Worm (Caenorhabditis elegans): ENCODE data around the gene F19G12.1.
A peak's percentile ranks its signal among the peaks of the same experiment; 100 is the strongest.

Gene F19G12.1

ce11 chrX:1445696-1446095, 14.9 kb downstream of the F19G12.1 start (continued):
- no peak for TF ChIP-seq gmeb-1 (tag; optimal IDR thresholded peaks at IDR 0.05)
- no peak for TF ChIP-seq elt-3 (tag; optimal IDR thresholded peaks at IDR 0.05)
- no peak for TF ChIP-seq unc-55 (GFP tag; optimal IDR thresholded peaks at IDR 0.05)
- no peak for TF ChIP-seq fos-1 (tag; optimal IDR thresholded peaks at IDR 0.05)
- TF ChIP-seq blmp-1 (tag; optimal IDR thresholded peaks at IDR 0.05; ENCODE audit: insufficient read depth): no peak

- no peak for TF ChIP-seq aly-2 (tag; optimal IDR thresholded peaks at IDR 0.05)
- TF ChIP-seq ceh-82 (tag; optimal IDR thresholded peaks at IDR 0.05): no peak
- peak; percentile 85 for TF ChIP-seq gmeb-1 (tag; optimal IDR thresholded peaks at IDR 0.05)
- peak; percentile 86 for TF ChIP-seq lin-13 (GFP tag; optimal IDR thresholded peaks at IDR 0.05)
- TF ChIP-seq unc-62 (GFP tag; optimal IDR thresholded peaks at IDR 0.05): peak; percentile 48
- TF ChIP-seq mdl-1 (tag; optimal IDR thresholded peaks at IDR 0.05): peak; percentile 97
- peak; percentile 53 for TF ChIP-seq nhr-10 (tag; optimal IDR thresholded peaks at IDR 0.05)
- TF ChIP-seq lin-39 (tag; optimal IDR thresholded peaks at IDR 0.05): peak; percentile 36
- peak; percentile 97 for TF ChIP-seq lin-11 (tag; optimal IDR thresholded peaks at IDR 0.05)
- TF ChIP-seq ceh-16 (tag; optimal IDR thresholded peaks at IDR 0.05): peak; percentile 44
- TF ChIP-seq nhr-11 (tag; optimal IDR thresholded peaks at IDR 0.05): no peak
- TF ChIP-seq zag-1 (tag; optimal IDR thresholded peaks at IDR 0.05): peak; percentile 92
- peak; percentile 36 for TF ChIP-seq nhr-77 (tag; optimal IDR thresholded peaks at IDR 0.05)
- peak; percentile 93 for TF ChIP-seq nhr-6 (tag; optimal IDR thresholded peaks at IDR 0.05)
- peak; percentile 69 for TF ChIP-seq ZK546.5 (tag; optimal IDR thresholded peaks at IDR 0.05)
- TF ChIP-seq elt-3 (tag; optimal IDR thresholded peaks at IDR 0.05): no peak
- TF ChIP-seq snpc-4 (tag; optimal IDR thresholded peaks at IDR 0.05): peak; percentile 84
- TF ChIP-seq dmd-4 (tag; optimal IDR thresholded peaks at IDR 0.05): no peak
- peak; percentile 98 for TF ChIP-seq C34F6.9 (tag; optimal IDR thresholded peaks at IDR 0.05)
- no peak for TF ChIP-seq mbf-1 (tag; optimal IDR thresholded peaks at IDR 0.05)
- TF ChIP-seq nhr-25 (tag; optimal IDR thresholded peaks at IDR 0.05): peak; percentile 96
- TF ChIP-seq alr-1 (tag; optimal IDR thresholded peaks at IDR 0.05): no peak
- TF ChIP-seq F13H6.1 (tag; optimal IDR thresholded peaks at IDR 0.05): peak; percentile 98
- TF ChIP-seq Y55F3AM.14 (GFP tag; optimal IDR thresholded peaks at IDR 0.05): peak; percentile 60
- TF ChIP-seq sma-3 (GFP tag; optimal IDR thresholded peaks at IDR 0.05): peak; percentile 94
- TF ChIP-seq sma-9 (GFP tag; optimal IDR thresholded peaks at IDR 0.05): peak; percentile 96
- TF ChIP-seq sma-9 (tag; optimal IDR thresholded peaks at IDR 0.05): no peak
- TF ChIP-seq egl-27 (tag; optimal IDR thresholded peaks at IDR 0.05): peak; percentile 94
- peak; percentile 77 to 94 for TF ChIP-seq lsy-2 (tag; optimal IDR thresholded peaks at IDR 0.05)
- peak; percentile 92 for TF ChIP-seq mab-5 (tag; optimal IDR thresholded peaks at IDR 0.05)
- no peak for TF ChIP-seq unc-39 (tag; optimal IDR thresholded peaks at IDR 0.05)
- peak; percentile 62 for TF ChIP-seq ama-1 (optimal IDR thresholded peaks at IDR 0.05)
- TF ChIP-seq elt-1 (tag; optimal IDR thresholded peaks at IDR 0.05): no peak
- TF ChIP-seq crh-2 (tag; optimal IDR thresholded peaks at IDR 0.05): peak; percentile 94
- peak; percentile 93 for TF ChIP-seq ztf-4 (tag; optimal IDR thresholded peaks at IDR 0.05)
- no peak for TF ChIP-seq ztf-1 (GFP tag; conservative IDR thresholded peaks at IDR 0.05)
- TF ChIP-seq unc-55 (GFP tag; optimal IDR thresholded peaks at IDR 0.05): peak; percentile 97
- peak; percentile 97 for TF ChIP-seq fos-1 (tag; optimal IDR thresholded peaks at IDR 0.05)
- TF ChIP-seq nhr-21 (tag; optimal IDR thresholded peaks at IDR 0.05): peak; percentile 95
- peak; percentile 12 for TF ChIP-seq R02D3.7 (tag; optimal IDR thresholded peaks at IDR 0.05)
- no peak for TF ChIP-seq peb-1 (tag; optimal IDR thresholded peaks at IDR 0.05)
- TF ChIP-seq nhr-129 (tag; optimal IDR thresholded peaks at IDR 0.05): peak; percentile 96
- peak; percentile 75 for TF ChIP-seq nhr-237 (tag; optimal IDR thresholded peaks at IDR 0.05)
- TF ChIP-seq blmp-1 (tag; optimal IDR thresholded peaks at IDR 0.05; ENCODE audit: insufficient read depth): peak; percentile 84
- peak; percentile 14 for TF ChIP-seq ztf-11 (tag; optimal IDR thresholded peaks at IDR 0.05)
- peak; percentile 66 for TF ChIP-seq skn-1 (tag; optimal IDR thresholded peaks at IDR 0.05)
- peak; percentile 87 for TF ChIP-seq sem-4 (tag; optimal IDR thresholded peaks at IDR 0.05)
- no peak for TF ChIP-seq nhr-23 (tag; optimal IDR thresholded peaks at IDR 0.05)
- TF ChIP-seq nhr-12 (tag; optimal IDR thresholded peaks at IDR 0.05): no peak
These were observed 15.9 kb downstream of the F19G12.1 start, which contains the start of gene zfp-3 for ce11 chrX:1446593-1447141. TSS of gene zfp-3 (minus strand) at chrX:1446643.
